Fruit fly (Drosophila melanogaster) whole organism, embryonic: ENCODE measurements around the gene NT1.
A peak's percentile ranks its signal among the peaks of the same experiment; 100 is the strongest.

Source experiments
- Adf1 ChIP-seq: fragments of 200-800 bp; sonication (Bioruptor generic); IDR thresholded peaks from 2 replicates; pipeline ENCODE4 v1.3.6; 2022; ENCODE audit warnings: missing biosample characterization, missing genetic modification characterization
- Awh ChIP-seq: fragments of 200-800 bp; sonication (Bioruptor generic); IDR thresholded peaks from 2 replicates; pipeline ENCODE4, ENCODE4 v1.3.6; 2022; ENCODE audit warnings: missing biosample characterization, missing genetic modification characterization
- Blimp-1 ChIP-seq: fragments of 200-800 bp; sonication (Bioruptor generic); optimal IDR thresholded peaks from 3 replicates; lab custom pipeline; 2018; ENCODE audit warnings: missing biosample characterization, missing genetic modification characterization, mild to moderate bottlenecking, moderate library complexity, missing genetic modification reagents
- CG10267 ChIP-seq: fragments of 200-800 bp; sonication (Bioruptor generic); optimal IDR thresholded peaks from 2 replicates; lab custom pipeline; 2018; ENCODE audit warnings: missing biosample characterization, mild to moderate bottlenecking, missing genetic modification characterization, moderate library complexity
- CG12155 ChIP-seq: fragments of 200-800 bp; sonication (Bioruptor generic); optimal IDR thresholded peaks from 3 replicates; lab custom pipeline; 2016; ENCODE audit warnings: missing biosample characterization, missing genetic modification characterization
- CG13123 ChIP-seq: fragments of 200-800 bp; sonication (Bioruptor generic); optimal IDR thresholded peaks from 2 replicates; lab custom pipeline; 2016; ENCODE audit warnings: missing biosample characterization, missing genetic modification characterization
- CG1603 ChIP-seq: fragments of 200-800 bp; sonication (Bioruptor generic); optimal IDR thresholded peaks from 2 replicates; lab custom pipeline; 2019; ENCODE audit warnings: missing biosample characterization, mild to moderate bottlenecking, missing genetic modification characterization, moderate library complexity
- CG1647 ChIP-seq: fragments of 200-800 bp; sonication (Bioruptor generic); optimal IDR thresholded peaks from 3 replicates; lab custom pipeline; 2016; ENCODE audit warnings: missing biosample characterization, missing genetic modification characterization
- CG17385 ChIP-seq: fragments of 200-800 bp; sonication (Bioruptor generic); optimal IDR thresholded peaks from 3 replicates; lab custom pipeline; 2018; ENCODE audit warnings: missing biosample characterization, mild to moderate bottlenecking, missing genetic modification characterization
- CG18599 ChIP-seq: fragments of 200-800 bp; sonication (Bioruptor generic); optimal IDR thresholded peaks from 3 replicates; lab custom pipeline; 2017; ENCODE audit warnings: missing biosample characterization, missing genetic modification characterization, mild to moderate bottlenecking, moderate library complexity, missing genetic modification reagents
- CG3065 ChIP-seq: fragments of 200-800 bp; sonication (Bioruptor generic); optimal IDR thresholded peaks from 2 replicates; lab custom pipeline; 2016; ENCODE audit warnings: missing biosample characterization, missing genetic modification characterization
- CG31224 ChIP-seq: fragments of 200-800 bp; sonication (Bioruptor generic); IDR thresholded peaks from 2 replicates; pipeline ENCODE4 v1.3.6; 2022; ENCODE audit warnings: missing biosample characterization, missing genetic modification characterization
- CG3163 ChIP-seq: fragments of 200-800 bp; sonication (Bioruptor generic); optimal IDR thresholded peaks from 3 replicates; lab custom pipeline; 2016; ENCODE audit warnings: missing biosample characterization, missing genetic modification characterization
- CG32767 ChIP-seq: fragments of 200-800 bp; sonication (Bioruptor generic); IDR thresholded peaks from 2 replicates; pipeline ENCODE4 v1.3.6; 2022; ENCODE audit warnings: missing biosample characterization, missing genetic modification characterization
- CG34422 ChIP-seq: fragments of 200-800 bp; sonication (Bioruptor generic); IDR thresholded peaks from 3 replicates; pipeline ENCODE4 v1.3.6; 2022; ENCODE audit warnings: missing biosample characterization, missing genetic modification characterization
- CG42726 ChIP-seq: fragments of 200-800 bp; sonication (Bioruptor generic); IDR thresholded peaks from 2 replicates; pipeline ENCODE4 v1.3.6; 2022; ENCODE audit warnings: missing biosample characterization, missing genetic modification characterization; ENCODE audit not compliant: partially characterized antibody
- CG4854 ChIP-seq: fragments of 200-800 bp; sonication (Bioruptor generic); optimal IDR thresholded peaks from 2 replicates; lab custom pipeline; 2016; ENCODE audit warnings: missing biosample characterization, missing genetic modification characterization, inconsistent platforms
- CG8944 ChIP-seq: fragments of 200-800 bp; sonication (Bioruptor generic); optimal IDR thresholded peaks from 3 replicates; lab custom pipeline; 2016; ENCODE audit warnings: missing biosample characterization, missing genetic modification characterization
- Deaf1 ChIP-seq: fragments of 200-800 bp; optimal IDR thresholded peaks from 3 replicates; lab custom pipeline; 2019; ENCODE audit warnings: missing biosample characterization, mild to moderate bottlenecking, missing genetic modification characterization, moderate library complexity
- Doc2 ChIP-seq: fragments of 200-800 bp; sonication (Bioruptor generic); IDR thresholded peaks from 2 replicates; pipeline ENCODE4 v1.3.6; 2022; ENCODE audit warnings: missing biosample characterization, missing genetic modification characterization
- Hand ChIP-seq: fragments of 200-800 bp; sonication (Bioruptor generic); optimal IDR thresholded peaks from 2 replicates; lab custom pipeline; 2017; ENCODE audit warnings: mild to moderate bottlenecking, missing biosample characterization, missing genetic modification reagents, missing genetic modification characterization
- Jarid2 ChIP-seq: fragments of 200-800 bp; sonication (Bioruptor generic); optimal IDR thresholded peaks from 3 replicates; lab custom pipeline; 2017; ENCODE audit warnings: mild to moderate bottlenecking, missing biosample characterization, missing genetic modification reagents, missing genetic modification characterization
- Kr ChIP-seq: fragments of 200-800 bp; sonication (Bioruptor generic); optimal IDR thresholded peaks from 2 replicates; lab custom pipeline; 2017; ENCODE audit warnings: missing biosample characterization, mild to moderate bottlenecking, missing genetic modification characterization
- NK7.1 ChIP-seq: fragments of 200-800 bp; sonication (Bioruptor generic); optimal IDR thresholded peaks from 3 replicates; lab custom pipeline; 2016; ENCODE audit warnings: missing biosample characterization, missing genetic modification characterization
- Poxn ChIP-seq: fragments of 200-800 bp; sonication (Bioruptor generic); IDR thresholded peaks from 2 replicates; pipeline ENCODE4 v1.3.6; 2022; ENCODE audit warnings: missing biosample characterization, missing genetic modification characterization
- Ssrp ChIP-seq: fragments of 200-800 bp; sonication (Bioruptor generic); optimal IDR thresholded peaks from 2 replicates; lab custom pipeline; 2018; ENCODE audit warnings: missing biosample characterization, mild to moderate bottlenecking, missing genetic modification characterization, moderate library complexity
- ase ChIP-seq: fragments of 200-800 bp; sonication (Bioruptor generic); IDR thresholded peaks from 3 replicates; pipeline ENCODE4 v1.3.6; 2022; ENCODE audit warnings: missing biosample characterization, missing genetic modification characterization
- caup ChIP-seq: fragments of 200-800 bp; sonication (Bioruptor generic); optimal IDR thresholded peaks from 3 replicates; lab custom pipeline; 2017; ENCODE audit warnings: missing biosample characterization, mild to moderate bottlenecking, missing genetic modification characterization, moderate library complexity; ENCODE audit not compliant: severe bottlenecking
- chinmo ChIP-seq: fragments of 200-800 bp; sonication (Bioruptor generic); IDR thresholded peaks from 4 replicates; pipeline ENCODE4 v1.3.6; 2022; ENCODE audit warnings: missing biosample characterization, missing genetic modification characterization; ENCODE audit not compliant: partially characterized antibody
- ci ChIP-seq: fragments of 200-800 bp; sonication (Bioruptor generic); IDR thresholded peaks from 3 replicates; pipeline ENCODE4 v1.3.6; 2022; ENCODE audit warnings: missing biosample characterization, missing genetic modification characterization
- dan ChIP-seq: fragments of 200-800 bp; sonication (Bioruptor generic); IDR thresholded peaks from 2 replicates; pipeline ENCODE4 v1.3.6; 2022; ENCODE audit warnings: missing biosample characterization, missing genetic modification characterization
- ftz-f1 ChIP-seq: fragments of 200-800 bp; sonication (Bioruptor generic); optimal IDR thresholded peaks from 2 replicates; lab custom pipeline; 2016; ENCODE audit warnings: missing biosample characterization, missing genetic modification characterization
- gce ChIP-seq: fragments of 200-800 bp; sonication (Bioruptor generic); IDR thresholded peaks from 3 replicates; pipeline ENCODE4 v1.3.6; 2022; ENCODE audit warnings: missing biosample characterization, missing genetic modification characterization
- maf-S ChIP-seq: fragments of 200-800 bp; sonication (Bioruptor generic); optimal IDR thresholded peaks from 2 replicates; lab custom pipeline; 2016; ENCODE audit warnings: missing biosample characterization, missing genetic modification characterization
- oc ChIP-seq: fragments of 200-800 bp; sonication (Bioruptor generic); optimal IDR thresholded peaks from 2 replicates; lab custom pipeline; 2018; ENCODE audit warnings: missing biosample characterization, mild to moderate bottlenecking, missing genetic modification characterization, moderate library complexity
- pan ChIP-seq, 4 experiments: fragments of >200 bp in 3 of 4; fragments of 200-800 bp in 1 of 4; sonication (Bioruptor generic) in 1 of 4; optimal IDR thresholded peaks in 3 of 4; IDR thresholded peaks in 1 of 4; 2 replicates each; pipeline versions ENCODE4 v1.3.6 to Lab custom; 2017 to 2022; ENCODE audit warnings: missing biosample characterization in 2 of 4, missing genetic modification characterization in 2 of 4, mixed read lengths in 1 of 4
- pho ChIP-seq: fragments of 200-800 bp; sonication (Bioruptor generic); optimal IDR thresholded peaks from 2 replicates; lab custom pipeline; 2016; ENCODE audit warnings: missing biosample characterization, missing genetic modification characterization
- pros ChIP-seq: fragments of 200-800 bp; sonication (Bioruptor generic); optimal IDR thresholded peaks from 3 replicates; lab custom pipeline; 2019; ENCODE audit warnings: missing biosample characterization, mild to moderate bottlenecking, missing genetic modification characterization, moderate library complexity
- repo ChIP-seq: fragments of 200-800 bp; sonication (Bioruptor generic); optimal IDR thresholded peaks from 2 replicates; lab custom pipeline; 2016; ENCODE audit warnings: missing biosample characterization, missing genetic modification characterization
- sd ChIP-seq: fragments of 200-800 bp; sonication (Bioruptor generic); optimal IDR thresholded peaks from 3 replicates; lab custom pipeline; 2018; ENCODE audit warnings: missing biosample characterization, mild to moderate bottlenecking, missing genetic modification characterization, moderate library complexity
- shn ChIP-seq: fragments of 200-800 bp; sonication (Bioruptor generic); optimal IDR thresholded peaks from 3 replicates; lab custom pipeline; 2016; ENCODE audit warnings: missing biosample characterization, missing genetic modification characterization
- sqz ChIP-seq: fragments of 200-800 bp; sonication (Bioruptor generic); optimal IDR thresholded peaks from 3 replicates; lab custom pipeline; 2018; ENCODE audit warnings: missing biosample characterization, mild to moderate bottlenecking, missing genetic modification characterization
- sr ChIP-seq: fragments of 200-800 bp; sonication (Bioruptor generic); IDR thresholded peaks from 3 replicates; pipeline ENCODE4 v1.3.6; 2022; ENCODE audit warnings: missing biosample characterization, missing genetic modification characterization
- tgo ChIP-seq: fragments of 200-800 bp; sonication (Bioruptor generic); IDR thresholded peaks from 3 replicates; pipeline ENCODE4 v1.3.6; 2022; ENCODE audit warnings: missing biosample characterization, missing genetic modification characterization
- unc-4 ChIP-seq: fragments of 200-800 bp; sonication (Bioruptor generic); IDR thresholded peaks from 2 replicates; pipeline ENCODE4 v1.3.6; 2022; ENCODE audit warnings: missing biosample characterization, missing genetic modification characterization; ENCODE audit not compliant: partially characterized antibody
- z ChIP-seq: fragments of 200-800 bp; sonication (Bioruptor generic); IDR thresholded peaks from 3 replicates; pipeline ENCODE4 v1.3.6; 2022; ENCODE audit warnings: missing biosample characterization, missing genetic modification characterization

The NT1 gene

dm6 chr3L:4532841-4533619, 24.8 kb upstream of the NT1 start, which contains the start of gene CG11353:
CG11353 (plus strand) TSS chr3L:4533170.
- peak; percentile 37; the same call in 1 of the 2 replicates for TF ChIP-seq Adf1 (GFP tag; lab: Robert Waterston, UW)
- peak; percentile 48 for TF ChIP-seq CG3163 (GFP tag; lab: Kevin White, UChicago)
- peak; percentile 15 for TF ChIP-seq oc (tag; lab: Kevin White, UChicago)
- TF ChIP-seq ci (GFP tag; lab: Robert Waterston, UW), result 0 out of 3 replicates have a peak, but pooled peaks have one; percentile 23
- peak; percentile 80 for TF ChIP-seq Deaf1 (tag; lab: Kevin White, UChicago)
- TF ChIP-seq chinmo (GFP tag; lab: Robert Waterston, UW), result 0 out of 4 replicates have a peak, but pooled peaks have one; percentile 13
- TF ChIP-seq NK7.1 (GFP tag; lab: Kevin White, UChicago), result no peak
- 0 out of 3 replicates have a peak, but pooled peaks have one; percentile 14 for TF ChIP-seq CG34422 (GFP tag; lab: Robert Waterston, UW)
- TF ChIP-seq CG31224 (GFP tag; lab: Robert Waterston, UW), result no peak
- TF ChIP-seq sd, result peak; percentile 20
- no peak for TF ChIP-seq CG10267 (tag; lab: Kevin White, UChicago)
- peak; percentile 91 for TF ChIP-seq Blimp-1 (GFP tag; lab: Kevin White, UChicago)
- TF ChIP-seq sqz (GFP tag; lab: Kevin White, UChicago), result peak; percentile 6
- TF ChIP-seq pros (GFP tag; lab: Kevin White, UChicago), result peak; percentile 58
- TF ChIP-seq dan (GFP tag; lab: Robert Waterston, UW), result no peak
- TF ChIP-seq z (GFP tag; lab: Robert Waterston, UW), result peak; percentile 80; the same call in 2 of the 3 replicates
- TF ChIP-seq sr (GFP tag; lab: Robert Waterston, UW), result no peak
- no peak for TF ChIP-seq CG1647 (GFP tag; lab: Kevin White, UChicago)

DNA sequence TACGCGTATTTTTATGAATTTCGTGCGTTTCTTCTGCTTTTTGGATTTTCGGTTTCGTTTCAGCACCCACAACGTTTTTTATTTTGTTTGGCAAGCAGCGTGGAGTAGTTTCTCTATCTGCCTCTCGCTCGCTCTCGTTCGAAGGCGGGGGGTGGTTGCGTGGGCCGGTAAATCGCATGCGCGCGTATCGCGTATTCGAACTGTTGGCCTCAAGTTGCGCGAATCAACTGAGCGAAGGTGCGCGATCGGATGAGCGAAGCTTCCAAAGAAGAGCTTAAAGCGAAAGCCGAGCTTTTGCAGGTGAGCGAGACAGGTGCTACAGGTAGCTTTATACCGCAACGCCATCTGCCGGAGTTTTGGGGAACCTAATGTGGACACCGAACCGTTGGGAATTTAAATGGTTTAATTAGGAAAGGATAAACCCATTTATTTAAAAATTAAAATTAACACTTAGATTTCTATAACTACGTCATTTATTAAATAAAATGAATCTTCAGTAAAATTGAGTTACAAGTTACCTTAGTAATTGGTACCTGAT, 23.8 kb upstream of the NT1 start, which contains the start of gene Tie:
Gene Tie, minus strand, starts transcription at position 205 of the 538 bp plus-strand sequence.
- TF ChIP-seq CG1603 (tag; lab: Kevin White, UChicago) (no peak), caup (peak; percentile 2), repo (GFP tag; lab: Kevin White, UChicago) (no peak), Hand (no peak), CG32767 (GFP tag; lab: Robert Waterston, UW) (no peak), Poxn (GFP tag; lab: Robert Waterston, UW) (no peak), ase (GFP tag; lab: Robert Waterston, UW) (no peak), CG18599 (no peak), CG13123 (GFP tag; lab: Kevin White, UChicago) (no peak), CG3065 (no peak), CG4854 (GFP tag; lab: Kevin White, UChicago) (no peak), Kr (GFP tag; lab: Kevin White, UChicago) (no peak), pho (GFP tag; lab: Kevin White, UChicago) (no peak), unc-4 (GFP tag; lab: Robert Waterston, UW) (0 out of 2 replicates have a peak, but pooled peaks have one; percentile 14), CG42726 (GFP tag; lab: Robert Waterston, UW) (0 out of 2 replicates have a peak, but pooled peaks have one; percentile 41), ftz-f1 (GFP tag; lab: Kevin White, UChicago) (peak; percentile 21), CG12155 (GFP tag; lab: Kevin White, UChicago) (no peak), shn (GFP tag; lab: Kevin White, UChicago) (no peak), CG17385 (GFP tag; lab: Kevin White, UChicago) (no peak), tgo (GFP tag; lab: Robert Waterston, UW) (no peak), pan (optimal IDR thresholded peaks at IDR 0.05; lab: Kevin White, UChicago) (no peak), pan (GFP tag; optimal IDR thresholded peaks at IDR 0.05 in 1 of 2, IDR thresholded peaks at IDR 0.05 in 1 of 2) (peak in 1 of 2 experiments; percentile 29), maf-S (GFP tag; lab: Kevin White, UChicago) (no peak), Jarid2 (GFP tag; lab: Kevin White, UChicago) (peak; percentile 83), Doc2 (no peak), CG8944 (GFP tag; lab: Kevin White, UChicago) (no peak), Awh (GFP tag; lab: Robert Waterston, UW) (no peak), CG3163 (GFP tag; lab: Kevin White, UChicago) (no peak), Ssrp (tag; lab: Kevin White, UChicago) (no peak), gce (GFP tag; lab: Robert Waterston, UW) (no peak)
